Fruit fly (Drosophila melanogaster) ovary, adult (tissue): ENCODE measurements around the gene robl37BC.

Experiments
- CG17801 ChIP-seq: fragments of 200-800 bp; optimal IDR thresholded peaks from 2 replicates; lab custom pipeline; 2019; ENCODE audit warnings: missing biosample characterization, mild to moderate bottlenecking, missing genetic modification characterization, moderate library complexity; ENCODE audit not compliant: partially characterized antibody

The robl37BC gene

dm6 chr2L:19012776-19013328 is 2.2 kb downstream of the robl37BC start:
- TF ChIP-seq CG17801 (GFP tag; lab: Kevin White, UChicago): no peak

- no peak for TF ChIP-seq CG17801 (GFP tag; lab: Kevin White, UChicago)
These were observed 3.6 kb downstream of the robl37BC start for dm6 chr2L:19014032-19014880.

- TF ChIP-seq CG17801 (GFP tag; lab: Kevin White, UChicago): no peak
These were observed 4.3 kb downstream of the robl37BC start for dm6 chr2L:19014881-19015366.

- TF ChIP-seq CG17801 (GFP tag; lab: Kevin White, UChicago): no peak
These were observed 5.0 kb downstream of the robl37BC start for dm6 chr2L:19015628-19016027.

dm6 chr2L:19017060-19017459 is 6.4 kb downstream of the robl37BC start:
- no peak for TF ChIP-seq CG17801 (GFP tag; lab: Kevin White, UChicago)

- no peak for TF ChIP-seq CG17801 (GFP tag; lab: Kevin White, UChicago)
These were observed 7.6 kb downstream of the robl37BC start for dm6 chr2L:19018266-19018665.

- no peak for TF ChIP-seq CG17801 (GFP tag; lab: Kevin White, UChicago)
These were observed 8.5 kb downstream of the robl37BC start for dm6 chr2L:19019160-19019592.

dm6 chr2L:19019640-19020039 is 9.0 kb downstream of the robl37BC start:
- no peak for TF ChIP-seq CG17801 (GFP tag; lab: Kevin White, UChicago)

- no peak for TF ChIP-seq CG17801 (GFP tag; lab: Kevin White, UChicago)
These were observed 10.9 kb downstream of the robl37BC start for dm6 chr2L:19021278-19022220.

dm6 chr2L:19022221-19022516 is 11.5 kb downstream of the robl37BC start, which contains the start of gene CG15172:
TSS of gene CG15172 (plus strand) at chr2L:19022417.
- TF ChIP-seq CG17801 (GFP tag; lab: Kevin White, UChicago): no peak

- no peak for TF ChIP-seq CG17801 (GFP tag; lab: Kevin White, UChicago)
These were observed 13.5 kb downstream of the robl37BC start for dm6 chr2L:19023972-19024743.

- TF ChIP-seq CG17801 (GFP tag; lab: Kevin White, UChicago): no peak
These were observed 14.0 kb downstream of the robl37BC start for dm6 chr2L:19024744-19025059.

- no peak for TF ChIP-seq CG17801 (GFP tag; lab: Kevin White, UChicago)
These were observed 16.0 kb downstream of the robl37BC start for dm6 chr2L:19026491-19027197.
